Worm (Caenorhabditis elegans) whole organism, L2 larva: ENCODE data around the gene C33G8.13.

ENCODE experiments used
- aly-2 ChIP-seq: fragments of 150-350 bp; optimal IDR thresholded peaks from 2 replicates; lab custom pipeline; 2014; ENCODE audit warnings: missing biosample characterization, missing genetic modification characterization
- ama-1 ChIP-seq: fragments of 150-350 bp; optimal IDR thresholded peaks from 2 replicates; lab custom pipeline; 2018; ENCODE audit warnings: inconsistent platforms
- ceh-82 ChIP-seq: fragments of 150-350 bp; optimal IDR thresholded peaks from 2 replicates; lab custom pipeline; 2014; ENCODE audit warnings: missing biosample characterization, missing genetic modification characterization
- dmd-4 ChIP-seq: sonication (generic microtip); optimal IDR thresholded peaks from 2 replicates; lab custom pipeline; 2017; ENCODE audit warnings: missing biosample characterization, missing genetic modification characterization
- egl-27 ChIP-seq: sonication (generic microtip); optimal IDR thresholded peaks from 3 replicates; lab custom pipeline; 2017; ENCODE audit warnings: missing biosample characterization, missing genetic modification reagents, missing genetic modification characterization
- elt-1 ChIP-seq: fragments of 150-350 bp; optimal IDR thresholded peaks from 2 replicates; lab custom pipeline; 2014; ENCODE audit warnings: missing biosample characterization, missing genetic modification characterization
- nhr-11 ChIP-seq: fragments of 150-350 bp; optimal IDR thresholded peaks from 2 replicates; lab custom pipeline; 2014; ENCODE audit warnings: missing biosample characterization, missing genetic modification characterization
- nhr-237 ChIP-seq: fragments of 150-350 bp; optimal IDR thresholded peaks from 2 replicates; lab custom pipeline; 2014; ENCODE audit warnings: missing biosample characterization, missing genetic modification characterization
- ztf-4 ChIP-seq: fragments of 150-350 bp; optimal IDR thresholded peaks from 2 replicates; lab custom pipeline; 2014; ENCODE audit warnings: missing biosample characterization, missing genetic modification characterization

DNA sequence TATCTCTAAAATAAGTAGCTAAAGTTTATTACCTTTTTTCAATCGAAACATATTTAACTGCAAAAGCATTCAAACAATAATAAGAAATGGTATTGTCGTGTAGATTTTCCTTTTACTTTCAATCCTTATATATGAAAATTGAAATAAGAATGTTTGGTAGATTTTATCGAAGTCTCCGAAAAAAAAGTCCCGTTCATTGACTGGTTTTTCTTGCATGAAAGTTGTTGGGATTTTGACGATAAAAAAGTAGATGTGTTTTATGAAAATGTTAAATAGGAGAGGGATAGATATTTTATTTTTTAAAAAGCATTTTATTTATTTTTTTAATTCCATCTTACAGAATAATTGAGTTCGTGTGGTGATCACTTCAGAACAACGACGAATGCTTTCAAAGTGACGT lies at the start of gene C33G8.13:
- TF ChIP-seq nhr-11 (tag; lab: Kevin White, UChicago) = no peak
- no peak for TF ChIP-seq ceh-82 (tag; lab: Kevin White, UChicago)
- no peak for TF ChIP-seq elt-1
- no peak for TF ChIP-seq egl-27 (tag; lab: Kevin White, UChicago)
- TF ChIP-seq dmd-4 = no peak
- TF ChIP-seq aly-2 = no peak
- TF ChIP-seq ama-1 (lab: Kevin White, UChicago) = no peak
- TF ChIP-seq ztf-4 (tag; lab: Kevin White, UChicago) = no peak
- TF ChIP-seq nhr-237 = no peak
